Worm (Caenorhabditis elegans) whole organism, L4 larva: ENCODE data around the gene ZK546.2.

Source experiments
- F26F4.8 ChIP-seq: fragments of 200-800 bp; sonication (Bioruptor generic); conservative IDR thresholded peaks from 2 replicates; pipeline ENCODE4 v1.3.6; 2022; ENCODE audit warnings: missing genetic modification characterization, missing compliant biosample characterization
- T20F7.1 ChIP-seq: fragments of 200-800 bp; sonication (Bioruptor generic); optimal IDR thresholded peaks from 2 replicates; lab custom pipeline; 2018; ENCODE audit warnings: mild to moderate bottlenecking, missing genetic modification characterization, missing compliant biosample characterization
- Y5F2A.4 ChIP-seq: fragments of 200-800 bp; sonication (Bioruptor generic); optimal IDR thresholded peaks from 2 replicates; lab custom pipeline; 2018; ENCODE audit warnings: mild to moderate bottlenecking, missing genetic modification characterization, missing compliant biosample characterization
- aha-1 ChIP-seq: fragments of 150-350 bp; peaks from one replicate; lab custom pipeline; 2014; ENCODE audit warnings: missing biosample characterization, missing genetic modification characterization
- aly-2 ChIP-seq: sonication (generic microtip); optimal IDR thresholded peaks from 2 replicates; lab custom pipeline; 2018; ENCODE audit warnings: missing biosample characterization, missing genetic modification characterization
- ama-1 ChIP-seq: fragments of 150-350 bp; optimal IDR thresholded peaks from 2 replicates; lab custom pipeline; 2014; ENCODE audit warnings: inconsistent platforms, mixed read lengths
- arid-1 ChIP-seq: fragments of 200-800 bp; sonication (Bioruptor generic); conservative IDR thresholded peaks from 2 replicates; pipeline ENCODE4 v1.3.6; 2022; ENCODE audit warnings: missing genetic modification reagents, missing genetic modification characterization, missing compliant biosample characterization
- ceh-28 ChIP-seq: fragments of 150-350 bp; optimal IDR thresholded peaks from 2 replicates; lab custom pipeline; 2014; ENCODE audit warnings: missing biosample characterization, missing genetic modification reagents, missing genetic modification characterization
- ceh-32 ChIP-seq: sonication (generic microtip); optimal IDR thresholded peaks from 2 replicates; lab custom pipeline; 2016; ENCODE audit warnings: mild to moderate bottlenecking, missing genetic modification characterization, missing compliant biosample characterization; ENCODE audit not compliant: poor library complexity
- ceh-82 ChIP-seq: sonication (generic microtip); optimal IDR thresholded peaks from 2 replicates; lab custom pipeline; 2017; ENCODE audit warnings: missing biosample characterization, missing genetic modification characterization
- ces-1 ChIP-seq: fragments of 150-350 bp; sonication (generic microtip); optimal IDR thresholded peaks from 4 replicates; lab custom pipeline; 2014; ENCODE audit warnings: missing biosample characterization, missing genetic modification reagents, missing genetic modification characterization
- daf-16 ChIP-seq, 3 experiments: sonication (generic microtip); optimal IDR thresholded peaks; 2 replicates each; lab custom pipeline; 2016 to 2017; ENCODE audit warnings: missing genetic modification characterization in 3 of 3, missing genetic modification reagents in 3 of 3, mild to moderate bottlenecking in 2 of 3, missing compliant biosample characterization in 2 of 3, missing biosample characterization in 1 of 3, moderate library complexity in 1 of 3
- daf-19 ChIP-seq: fragments of 200-800 bp; sonication (Bioruptor generic); conservative IDR thresholded peaks from 2 replicates; pipeline ENCODE4 v1.3.6; 2022; ENCODE audit warnings: missing genetic modification characterization, missing compliant biosample characterization
- dmd-6 ChIP-seq: fragments of 200-800 bp; sonication (Bioruptor generic); IDR thresholded peaks from 2 replicates; pipeline ENCODE4 v1.3.6; 2022; ENCODE audit warnings: missing genetic modification reagents, missing genetic modification characterization, missing compliant biosample characterization
- dpl-1 ChIP-seq: fragments of 150-350 bp; optimal IDR thresholded peaks from 2 replicates; lab custom pipeline; 2014; ENCODE audit warnings: missing biosample characterization, missing genetic modification reagents, missing genetic modification characterization
- dve-1 ChIP-seq: sonication (generic microtip); optimal IDR thresholded peaks from 2 replicates; lab custom pipeline; 2017; ENCODE audit warnings: antibody characterized with exemption, mild to moderate bottlenecking, missing genetic modification characterization, missing compliant biosample characterization; ENCODE audit not compliant: insufficient read depth
- fkh-10 ChIP-seq: fragments of 150-350 bp; optimal IDR thresholded peaks from 2 replicates; lab custom pipeline; 2014; ENCODE audit warnings: missing biosample characterization, missing genetic modification reagents, missing genetic modification characterization
- fos-1 ChIP-seq: fragments of 150-350 bp; optimal IDR thresholded peaks from 2 replicates; lab custom pipeline; 2014; ENCODE audit warnings: missing biosample characterization, missing genetic modification characterization
- hif-1 ChIP-seq, 2 experiments: sonication (generic microtip); optimal IDR thresholded peaks; 2 replicates each; lab custom pipeline; 2016 to 2017; ENCODE audit warnings: missing compliant biosample characterization in 2 of 2, missing genetic modification characterization in 2 of 2, missing genetic modification reagents in 2 of 2, missing genotype in 2 of 2, mild to moderate bottlenecking in 1 of 2
- hlh-11 ChIP-seq: fragments of 200-800 bp; sonication (Bioruptor generic); optimal IDR thresholded peaks from 2 replicates; lab custom pipeline; 2018; ENCODE audit warnings: mild to moderate bottlenecking, missing genetic modification characterization, missing compliant biosample characterization
- jun-1 ChIP-seq: fragments of 150-350 bp; optimal IDR thresholded peaks from 2 replicates; lab custom pipeline; 2014; ENCODE audit warnings: missing biosample characterization, missing genetic modification reagents, missing genetic modification characterization
- lin-39 ChIP-seq: fragments of 150-350 bp; optimal IDR thresholded peaks from 2 replicates; lab custom pipeline; 2014; ENCODE audit warnings: missing biosample characterization, missing genetic modification reagents, missing genetic modification characterization
- nhr-11 ChIP-seq: fragments of 150-350 bp; optimal IDR thresholded peaks from 2 replicates; lab custom pipeline; 2014; ENCODE audit warnings: missing biosample characterization, missing genetic modification characterization
- nhr-111 ChIP-seq: fragments of 200-800 bp; sonication (Bioruptor generic); optimal IDR thresholded peaks from 2 replicates; lab custom pipeline; 2018; ENCODE audit warnings: mild to moderate bottlenecking, missing genetic modification characterization, missing compliant biosample characterization
- nhr-237 ChIP-seq: sonication (generic microtip); optimal IDR thresholded peaks from 2 replicates; lab custom pipeline; 2017; ENCODE audit warnings: missing biosample characterization, missing genetic modification characterization
- nhr-28 ChIP-seq: fragments of 150-350 bp; optimal IDR thresholded peaks from 2 replicates; lab custom pipeline; 2014; ENCODE audit warnings: missing biosample characterization, missing genetic modification characterization
- nhr-42 ChIP-seq: fragments of 200-800 bp; sonication (Bioruptor generic); IDR thresholded peaks from 2 replicates; pipeline ENCODE4 v1.3.6; 2022; ENCODE audit warnings: missing genetic modification characterization, missing compliant biosample characterization
- nhr-48 ChIP-seq: sonication (generic microtip); optimal IDR thresholded peaks from 2 replicates; lab custom pipeline; 2016; ENCODE audit warnings: mild to moderate bottlenecking, missing genetic modification characterization, missing compliant biosample characterization
- pqm-1 ChIP-seq: sonication (generic microtip); optimal IDR thresholded peaks from 2 replicates; lab custom pipeline; 2017; ENCODE audit warnings: missing biosample characterization, missing genetic modification characterization
- saeg-2 ChIP-seq: fragments of 200-800 bp; sonication (Bioruptor generic); IDR thresholded peaks from 2 replicates; pipeline ENCODE4 v1.3.6; 2022; ENCODE audit warnings: missing genetic modification reagents, missing genetic modification characterization, missing compliant biosample characterization
- skn-1 ChIP-seq: fragments of 150-350 bp; optimal IDR thresholded peaks from 2 replicates; lab custom pipeline; 2014; ENCODE audit warnings: missing biosample characterization, missing genetic modification characterization
- snpc-1.2 ChIP-seq: fragments of 200-800 bp; sonication (Bioruptor generic); IDR thresholded peaks from 2 replicates; pipeline ENCODE4 v1.3.6; 2022; ENCODE audit warnings: missing genetic modification reagents, missing genetic modification characterization, missing compliant biosample characterization
- snpc-4 ChIP-seq: fragments of 150-350 bp; optimal IDR thresholded peaks from 2 replicates; lab custom pipeline; 2014; ENCODE audit warnings: missing biosample characterization, missing genetic modification characterization
- spr-1 ChIP-seq: sonication (generic microtip); optimal IDR thresholded peaks from 2 replicates; lab custom pipeline; 2016; ENCODE audit warnings: mild to moderate bottlenecking, missing genetic modification characterization, missing compliant biosample characterization
- zfp-3 ChIP-seq: fragments of 200-800 bp; sonication (Bioruptor generic); conservative IDR thresholded peaks from 2 replicates; pipeline ENCODE4 v1.3.6; 2022; ENCODE audit warnings: missing genetic modification reagents, missing genetic modification characterization, missing compliant biosample characterization
- ztf-11 ChIP-seq: fragments of 150-350 bp; optimal IDR thresholded peaks from 2 replicates; lab custom pipeline; 2014; ENCODE audit warnings: missing biosample characterization, missing genetic modification characterization
- ztf-7 ChIP-seq: fragments of 150-350 bp; optimal IDR thresholded peaks from 2 replicates; lab custom pipeline; 2014; ENCODE audit warnings: missing biosample characterization, missing genetic modification characterization

ZK546.2 gene

DNA sequence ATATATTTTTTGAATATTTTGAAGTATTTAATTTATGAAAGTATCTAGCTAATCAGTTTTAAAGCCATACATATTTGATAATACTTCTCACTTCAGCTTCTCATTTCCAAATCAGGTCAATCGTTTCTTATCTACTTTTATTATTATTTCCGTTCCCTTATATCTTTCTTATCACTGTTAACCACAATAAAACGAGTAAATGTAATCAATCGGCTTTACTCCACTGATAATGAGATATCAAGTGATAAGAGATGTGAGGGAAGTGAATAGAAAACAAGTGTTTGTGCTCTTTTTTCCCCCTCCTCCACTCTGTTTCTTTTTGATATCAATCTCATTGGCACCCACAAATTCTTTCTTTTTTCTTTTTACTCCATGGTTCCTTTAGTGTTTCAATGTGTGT is 20.7 kb downstream of the ZK546.2 start (continued):
- no peak for TF ChIP-seq ces-1 (GFP tag; lab: Kevin White, UChicago)

DNA sequence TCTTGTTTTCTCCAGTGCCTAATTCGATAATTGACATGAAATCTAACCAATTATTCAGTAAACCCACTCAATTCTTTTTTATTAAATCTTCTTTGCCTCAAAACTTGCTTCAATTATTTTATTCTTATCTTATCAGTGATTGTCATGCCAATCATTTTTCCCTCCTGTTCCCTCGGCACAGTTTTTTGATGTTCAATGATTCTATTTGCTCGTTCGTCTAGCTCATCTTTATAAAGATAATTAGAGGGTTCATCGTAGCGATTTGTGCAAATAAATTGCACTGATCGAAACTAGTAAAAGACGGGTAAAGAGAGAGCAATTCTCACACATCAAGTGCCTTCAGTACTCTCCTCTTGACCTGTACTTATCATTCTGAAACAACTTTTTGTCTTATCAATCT is 21.8 kb downstream of the ZK546.2 start:
- TF ChIP-seq snpc-4 (tag; lab: Kevin White, UChicago) (no peak), aly-2 (no peak), ceh-32 (tag; lab: Kevin White, UChicago) (no peak), F26F4.8 (GFP tag; lab: Robert Waterston, UW) (no peak), nhr-28 (no peak), T20F7.1 (no peak), spr-1 (no peak), ztf-11 (tag; lab: Kevin White, UChicago) (no peak), pqm-1 (tag; lab: Kevin White, UChicago) (peak; percentile 68), fkh-10 (GFP tag; lab: Kevin White, UChicago) (no peak), dpl-1 (no peak), hlh-11 (peak; percentile 20), dmd-6 (GFP tag; lab: Robert Waterston, UW) (no peak)
- TF ChIP-seq, all 104 proteins: peak for 2

DNA sequence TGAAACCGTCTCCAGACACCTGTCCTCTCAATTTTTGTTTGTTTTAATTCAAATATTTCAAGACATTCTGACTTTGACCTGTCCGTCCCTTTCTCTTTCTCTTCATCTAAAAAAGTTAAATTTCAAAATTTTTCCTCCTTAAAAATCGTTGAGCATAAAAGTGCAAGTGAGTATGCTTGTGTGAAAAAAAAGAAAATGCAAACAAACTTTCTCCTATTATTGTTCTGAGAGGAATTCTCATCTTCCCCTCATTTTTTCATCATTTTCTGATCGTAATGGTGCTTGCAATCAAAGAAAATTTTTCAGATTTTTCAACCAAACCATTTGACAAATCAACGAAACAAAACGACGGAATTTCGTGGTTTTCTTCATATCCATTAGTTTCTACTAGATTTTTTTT is 23.0 kb downstream of the ZK546.2 start, which contains the start of gene shc-2:
shc-2 (plus strand) TSS at position 301 of the 400 bp plus-strand sequence.
- no peak for TF ChIP-seq zfp-3
- no peak for TF ChIP-seq ama-1
- TF ChIP-seq ztf-7 (tag; lab: Kevin White, UChicago): no peak

DNA sequence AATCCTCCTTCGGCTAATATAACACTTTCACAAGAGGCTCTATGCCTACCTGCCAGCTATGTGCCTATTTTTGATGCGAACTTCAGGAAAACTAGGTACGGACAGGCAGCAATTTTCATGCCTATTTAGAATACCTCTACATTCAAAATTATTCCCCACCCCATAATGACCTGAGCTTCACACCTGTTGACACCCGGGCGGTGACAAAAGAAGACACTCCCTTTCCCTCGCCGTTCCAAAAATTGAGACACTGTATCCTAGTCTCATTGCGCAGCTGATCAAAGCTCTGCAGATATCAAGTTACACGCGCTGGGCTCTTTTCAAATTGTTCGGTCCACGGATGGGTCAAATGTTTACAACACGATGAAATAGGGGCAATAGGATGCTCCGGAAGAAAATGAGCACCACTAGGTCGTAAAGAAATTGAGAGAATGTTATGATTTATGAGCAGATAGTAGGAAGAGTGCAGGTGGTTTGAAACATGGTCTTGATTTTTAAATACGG is 28.7 kb downstream of the ZK546.2 start:
- peak; percentile 86 for TF ChIP-seq aha-1 (tag; lab: Kevin White, UChicago)
- no peak for TF ChIP-seq dve-1

DNA sequence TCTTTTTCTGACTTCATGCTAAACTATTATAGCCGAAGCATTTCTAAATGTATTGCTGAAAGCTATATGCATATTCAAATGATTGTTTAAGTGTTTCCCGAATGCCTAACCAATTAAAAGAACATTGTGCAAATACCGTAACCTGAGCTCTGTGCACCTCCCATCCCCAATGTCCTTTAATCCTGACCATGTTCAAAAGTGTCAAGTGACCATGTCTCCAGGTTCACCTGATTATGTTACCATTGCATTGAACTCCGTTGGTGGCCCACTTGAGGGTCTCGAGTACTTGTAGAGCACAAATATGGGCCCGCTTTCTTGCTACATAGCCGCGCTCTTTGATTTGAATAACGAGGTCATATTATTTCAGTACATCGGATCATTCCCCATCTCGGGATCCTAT is 29.5 kb downstream of the ZK546.2 start:
- TF ChIP-seq T20F7.1: no peak
- TF ChIP-seq fos-1 (tag; lab: Kevin White, UChicago): no peak
- TF ChIP-seq nhr-111 (GFP tag; lab: Kevin White, UChicago): no peak
- no peak for TF ChIP-seq arid-1
- no peak for TF ChIP-seq nhr-11 (tag; lab: Kevin White, UChicago)
- TF ChIP-seq lin-39 (tag; lab: Kevin White, UChicago): no peak
- no peak for TF ChIP-seq ceh-82 (tag; lab: Kevin White, UChicago)
- TF ChIP-seq ceh-28: no peak
- no peak for TF ChIP-seq nhr-42 (GFP tag; lab: Robert Waterston, UW)
- TF ChIP-seq aly-2: no peak
- no peak for TF ChIP-seq jun-1
- TF ChIP-seq, all 104 proteins: peak for 0

DNA sequence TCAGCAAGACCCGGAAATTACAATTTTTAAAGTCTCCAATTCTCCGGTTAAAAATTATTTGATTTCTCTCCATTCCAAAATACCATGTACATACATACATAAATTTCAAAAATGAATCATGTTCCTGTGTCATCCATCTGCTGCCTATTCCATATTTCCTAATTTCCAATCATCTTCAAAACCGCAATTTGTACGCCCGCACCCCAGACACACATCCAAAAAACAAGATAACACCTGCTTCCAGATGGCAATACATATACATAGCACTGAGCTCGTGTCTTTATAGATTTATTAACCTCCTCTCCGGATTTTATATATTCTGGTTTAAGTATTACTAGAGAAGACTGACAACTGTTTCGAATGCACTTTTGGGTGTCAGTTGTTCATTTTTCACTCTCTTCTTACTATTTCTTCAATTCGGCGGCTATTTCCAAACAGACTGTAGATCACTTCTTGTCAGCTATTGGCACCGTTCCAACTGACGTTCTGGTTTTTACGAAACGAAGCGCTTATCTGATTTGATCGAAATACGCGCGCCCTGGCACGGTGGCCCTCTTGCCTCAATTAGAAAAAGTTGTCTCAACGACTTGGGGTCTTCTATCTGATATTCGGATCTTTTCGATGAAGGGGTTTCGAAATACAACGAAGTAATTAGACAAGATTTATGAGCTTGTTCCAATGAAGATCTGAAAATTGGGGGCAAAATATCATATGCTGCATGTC is 36.0 kb downstream of the ZK546.2 start:
- TF ChIP-seq nhr-237 (tag; lab: Kevin White, UChicago): no peak
- no peak for TF ChIP-seq zfp-3
- TF ChIP-seq skn-1: no peak
- TF ChIP-seq saeg-2: no peak
- peak; percentile 40 for TF ChIP-seq aha-1 (tag; lab: Kevin White, UChicago)

DNA sequence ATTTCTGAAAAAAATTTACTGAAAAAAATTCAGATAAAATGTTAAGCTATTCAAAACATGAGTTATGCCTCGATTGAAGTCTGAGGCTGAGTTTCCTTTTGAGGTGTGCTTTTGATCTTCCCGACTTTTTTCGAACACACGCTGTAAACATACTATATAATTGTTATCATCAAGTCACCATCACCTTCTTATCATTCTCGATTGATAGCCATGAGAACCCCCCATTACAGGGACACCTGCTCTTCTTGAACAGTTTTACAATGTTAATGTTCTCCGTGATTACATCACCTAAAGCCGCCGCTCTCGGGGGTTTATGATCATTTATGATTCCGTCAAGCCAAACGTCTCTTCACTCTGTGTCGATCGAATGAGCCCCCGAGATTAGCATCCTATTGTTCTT is 38.3 kb downstream of the ZK546.2 start:
- TF ChIP-seq snpc-1.2 (no peak), hif-1 (tag; optimal IDR thresholded peaks at IDR 0.05; lab: Kevin White, UChicago) (no peak), nhr-48 (tag; lab: Kevin White, UChicago) (no peak), ztf-11 (tag; lab: Kevin White, UChicago) (no peak), daf-19 (GFP tag; lab: Robert Waterston, UW) (no peak), dmd-6 (GFP tag; lab: Robert Waterston, UW) (no peak), fos-1 (tag; lab: Kevin White, UChicago) (no peak), daf-16 (GFP tag; optimal IDR thresholded peaks at IDR 0.05; lab: Kevin White, UChicago) (no peak), daf-16 (tag; optimal IDR thresholded peaks at IDR 0.05; lab: Kevin White, UChicago) (peak; percentile 45), pqm-1 (tag; lab: Kevin White, UChicago) (peak; percentile 15), Y5F2A.4 (GFP tag; lab: Kevin White, UChicago) (no peak)
